Worm (Caenorhabditis elegans): ENCODE data around the gene twk-10.

The twk-10 gene

ce11 chrV:6511121-6511520 is 41.0 kb upstream of the twk-10 start, which contains the start of gene ubh-1:
TSS of gene ubh-1 (minus strand) at chrV:6511409.
- TF ChIP-seq efl-1 (optimal IDR thresholded peaks at IDR 0.05) (no peak), efl-1 (GFP tag; optimal IDR thresholded peaks at IDR 0.05 in 1 of 2) (peak in 1 of 2 experiments; percentile 24), dsc-1 (tag; optimal IDR thresholded peaks at IDR 0.05) (no peak), elt-3 (tag; optimal IDR thresholded peaks at IDR 0.05) (peak in 1 of 6 experiments; percentile 23)

ce11 chrV:6513356-6513755 is 38.8 kb upstream of the twk-10 start:
- TF ChIP-seq xbp-1 (tag; optimal IDR thresholded peaks at IDR 0.05) (peak; percentile 22), alr-1 (tag; optimal IDR thresholded peaks at IDR 0.05; ENCODE audit: borderline replicate concordance) (no peak), nhr-90 (tag; optimal IDR thresholded peaks at IDR 0.05; ENCODE audit: poor library complexity) (peak; percentile 19), blmp-1 (tag; optimal IDR thresholded peaks at IDR 0.05) (peak; percentile 94), mef-2 (tag; optimal IDR thresholded peaks at IDR 0.05) (no peak), lin-14 (GFP tag; optimal IDR thresholded peaks at IDR 0.05) (peak; percentile 72), elt-3 (tag; optimal IDR thresholded peaks at IDR 0.05) (peak in 1 of 6 experiments; percentile 32), efl-1 (optimal IDR thresholded peaks at IDR 0.05) (no peak), efl-1 (GFP tag; optimal IDR thresholded peaks at IDR 0.05 in 1 of 2) (peak in 1 of 2 experiments; percentile 59)

ce11 chrV:6513786-6514430 is 38.2 kb upstream of the twk-10 start:
- TF ChIP-seq egl-13 (tag; optimal IDR thresholded peaks at IDR 0.05) (no peak), hpl-2 (GFP tag; optimal IDR thresholded peaks at IDR 0.05) (no peak), hlh-4 (tag; optimal IDR thresholded peaks at IDR 0.05) (no peak), elt-3 (tag; optimal IDR thresholded peaks at IDR 0.05) (peak in 1 of 6 experiments; percentile 4), nhr-85 (tag) (peak; percentile 6), F16B12.6 (tag; optimal IDR thresholded peaks at IDR 0.05) (no peak), swsn-7 (tag; optimal IDR thresholded peaks at IDR 0.05) (no peak), isw-1 (GFP tag; IDR thresholded peaks at IDR 0.05) (no peak), blmp-1 (tag; optimal IDR thresholded peaks at IDR 0.05) (peak; percentile 70)

- peak; percentile 60 for TF ChIP-seq ztf-4 (tag; optimal IDR thresholded peaks at IDR 0.05)
- TF ChIP-seq unc-62 (GFP tag; optimal IDR thresholded peaks at IDR 0.05) = no peak
- TF ChIP-seq elt-3 (tag; optimal IDR thresholded peaks at IDR 0.05) = peak in 2 of 6 experiments; percentile 12 to 43
- peak; percentile 44 for TF ChIP-seq nhr-90 (tag; optimal IDR thresholded peaks at IDR 0.05; ENCODE audit: poor library complexity)
- peak; percentile 65 for TF ChIP-seq snu-23 (GFP tag; optimal IDR thresholded peaks at IDR 0.05)
- TF ChIP-seq nhr-19 (GFP tag; conservative IDR thresholded peaks at IDR 0.05) = peak; percentile 44; the same call in 1 of the 2 replicates
- TF ChIP-seq nhr-71 (tag; optimal IDR thresholded peaks at IDR 0.05) = peak; percentile 64
- peak in 1 of 2 experiments; percentile 12 for TF ChIP-seq lin-35 (GFP tag; optimal IDR thresholded peaks at IDR 0.05)
- 0 out of 2 replicates have a peak, but pooled peaks have one; percentile 33 for TF ChIP-seq grh-1 (GFP tag; IDR thresholded peaks at IDR 0.05)
- peak; percentile 70 for TF ChIP-seq nhr-85 (tag)
- peak; percentile 24 for TF ChIP-seq swsn-7 (tag; optimal IDR thresholded peaks at IDR 0.05)
- peak; percentile 38 for TF ChIP-seq blmp-1 (tag; optimal IDR thresholded peaks at IDR 0.05)
- no peak for TF ChIP-seq efl-1 (optimal IDR thresholded peaks at IDR 0.05)
- peak in 1 of 2 experiments; percentile 89 for TF ChIP-seq efl-1 (GFP tag; optimal IDR thresholded peaks at IDR 0.05 in 1 of 2)
- TF ChIP-seq vab-15 (tag; optimal IDR thresholded peaks at IDR 0.05) = no peak
- TF ChIP-seq ceh-82 (tag; optimal IDR thresholded peaks at IDR 0.05) = peak in 1 of 3 experiments; percentile 11
- no peak for TF ChIP-seq nhr-20 (tag; optimal IDR thresholded peaks at IDR 0.05)
- TF ChIP-seq rnt-1 (tag; optimal IDR thresholded peaks at IDR 0.05) = peak; percentile 23
- TF ChIP-seq ama-1 (optimal IDR thresholded peaks at IDR 0.05) = peak; percentile 92
- TF ChIP-seq aly-2 (tag; optimal IDR thresholded peaks at IDR 0.05) = peak; percentile 77
- peak; percentile 13 for TF ChIP-seq nhr-47 (tag; optimal IDR thresholded peaks at IDR 0.05)
- peak; percentile 39 for TF ChIP-seq lin-14 (GFP tag; optimal IDR thresholded peaks at IDR 0.05)
- TF ChIP-seq lir-3 (tag; optimal IDR thresholded peaks at IDR 0.05; ENCODE audit: poor library complexity) = peak; percentile 30
- no peak for TF ChIP-seq sptf-1 (tag; optimal IDR thresholded peaks at IDR 0.05)
- no peak for TF ChIP-seq pag-3 (tag; optimal IDR thresholded peaks at IDR 0.05; ENCODE audit: borderline replicate concordance, insufficient read depth)
These were observed 37.2 kb upstream of the twk-10 start, which contains the start of gene dpy-11 for ce11 chrV:6514887-6515324. TSS of gene dpy-11 (minus strand) at chrV:6515240.

Measured in whole organism, L1 larva.